Worm (Caenorhabditis elegans): ENCODE measurements around the gene F49F1.18.

- TF ChIP-seq him-1 (tag; optimal IDR thresholded peaks at IDR 0.05): no peak
- no peak for TF ChIP-seq W03F9.2 (tag; optimal IDR thresholded peaks at IDR 0.05)
- TF ChIP-seq dao-5 (tag; optimal IDR thresholded peaks at IDR 0.05): no peak
These were observed 36.5 kb upstream of the F49F1.18 start for ce11 chrIV:4176659-4177058.

All from whole organism, L4/young adult.